Fruit fly (Drosophila melanogaster): ENCODE data around the gene synr.

The synr gene

DNA sequence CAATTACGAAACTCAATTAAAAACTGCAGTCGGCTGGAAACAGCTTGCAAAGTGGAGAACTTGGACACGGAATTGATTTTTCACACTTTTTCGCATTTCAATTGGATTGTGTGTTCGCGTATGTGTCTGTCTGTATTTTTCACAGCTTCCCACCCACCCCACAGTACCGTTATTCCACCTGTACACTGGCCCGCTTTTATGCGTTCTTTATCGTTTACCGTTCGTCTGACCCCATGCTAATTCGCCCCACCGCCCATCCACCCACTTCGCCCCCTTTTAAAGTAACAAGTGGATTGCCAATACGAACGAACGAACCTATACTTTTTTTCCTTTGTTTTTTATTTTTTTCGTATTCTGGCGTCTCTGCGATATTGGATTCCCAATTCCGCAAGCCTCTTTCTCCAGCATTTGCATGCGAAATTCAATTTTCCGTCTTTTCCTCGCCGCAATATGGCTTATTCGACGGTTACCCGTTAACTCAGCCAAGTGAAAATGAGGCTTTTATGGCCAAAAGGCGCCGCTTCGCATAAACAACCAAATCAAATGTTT, 39.6 kb downstream of the synr start:
- TF ChIP-seq ovo (GFP tag; optimal IDR thresholded peaks at IDR 0.05): peak; percentile 86
- no peak for TF ChIP-seq Clk (GFP tag; optimal IDR thresholded peaks at IDR 0.05)
- TF ChIP-seq pad (GFP tag; optimal IDR thresholded peaks at IDR 0.05): peak; percentile 9
- no peak for TF ChIP-seq CG14711 (tag; optimal IDR thresholded peaks at IDR 0.05)
- no peak for TF ChIP-seq bab1 (GFP tag; optimal IDR thresholded peaks at IDR 0.05)
- peak; percentile 41 for TF ChIP-seq tj (GFP tag; optimal IDR thresholded peaks at IDR 0.05)
- TF ChIP-seq Mnt (GFP tag; optimal IDR thresholded peaks at IDR 0.05): no peak

All from whole organism, adult.